Worm (Caenorhabditis elegans) whole organism, L2 larva: ENCODE results near the gene F58E6.4.
A peak's percentile ranks its signal among the peaks of the same experiment; 100 is the strongest.

Experiments
- elt-1 ChIP-seq: fragments of 150-350 bp; optimal IDR thresholded peaks from 2 replicates; lab custom pipeline; 2014; ENCODE audit warnings: missing biosample characterization, missing genetic modification characterization
- fos-1 ChIP-seq: fragments of 150-350 bp; optimal IDR thresholded peaks from 2 replicates; lab custom pipeline; 2014; ENCODE audit warnings: missing biosample characterization, missing genetic modification characterization
- gmeb-1 ChIP-seq: fragments of 150-350 bp; optimal IDR thresholded peaks from 2 replicates; lab custom pipeline; 2014; ENCODE audit warnings: missing biosample characterization, missing genetic modification characterization
- nhr-10 ChIP-seq: sonication (generic microtip); optimal IDR thresholded peaks from 2 replicates; lab custom pipeline; 2017; ENCODE audit warnings: missing biosample characterization, missing genetic modification characterization
- nhr-11 ChIP-seq: fragments of 150-350 bp; optimal IDR thresholded peaks from 2 replicates; lab custom pipeline; 2014; ENCODE audit warnings: missing biosample characterization, missing genetic modification characterization
- nhr-21 ChIP-seq: fragments of 150-350 bp; optimal IDR thresholded peaks from 2 replicates; lab custom pipeline; 2014; ENCODE audit warnings: missing biosample characterization, missing genetic modification characterization
- nhr-23 ChIP-seq: fragments of 150-350 bp; optimal IDR thresholded peaks from 2 replicates; lab custom pipeline; 2014; ENCODE audit warnings: missing biosample characterization, missing genetic modification reagents, missing genetic modification characterization
- nhr-6 ChIP-seq: fragments of 150-350 bp; optimal IDR thresholded peaks from 2 replicates; lab custom pipeline; 2014; ENCODE audit warnings: missing biosample characterization, missing genetic modification characterization
- nhr-77 ChIP-seq: fragments of 150-350 bp; optimal IDR thresholded peaks from 2 replicates; lab custom pipeline; 2014; ENCODE audit warnings: missing biosample characterization, missing genetic modification characterization
- snpc-4 ChIP-seq: fragments of 150-350 bp; optimal IDR thresholded peaks from 2 replicates; lab custom pipeline; 2014; ENCODE audit warnings: missing biosample characterization, missing genetic modification characterization
- unc-55 ChIP-seq: fragments of 150-350 bp; sonication (generic microtip); optimal IDR thresholded peaks from 3 replicates; lab custom pipeline; 2014; ENCODE audit warnings: missing biosample characterization, missing genetic modification reagents, missing genetic modification characterization

F58E6.4 gene

DNA sequence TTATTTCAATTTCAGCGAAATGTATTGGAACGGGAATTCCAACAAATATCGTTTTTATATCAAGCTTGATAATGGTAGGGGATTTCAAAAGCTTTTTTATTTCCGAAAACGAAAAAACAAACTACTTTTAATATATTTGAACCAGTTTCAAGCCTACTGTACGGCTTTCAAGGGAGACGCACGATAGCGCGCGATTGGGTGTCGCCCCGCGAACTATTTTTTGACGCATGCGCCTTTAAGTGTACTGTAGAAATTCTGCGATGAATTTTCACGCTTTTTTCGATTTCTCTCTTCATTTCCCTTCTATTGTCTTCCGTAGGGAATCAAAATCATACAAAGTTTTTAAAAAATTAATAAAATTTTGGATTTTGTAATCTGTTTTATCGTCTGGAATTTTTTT, 46.7 kb downstream of the F58E6.4 start:
- TF ChIP-seq nhr-11 (tag; lab: Kevin White, UChicago) (no peak), nhr-10 (no peak), unc-55 (no peak), nhr-77 (tag; lab: Kevin White, UChicago) (no peak), nhr-21 (tag; lab: Kevin White, UChicago) (no peak), nhr-6 (tag; lab: Kevin White, UChicago) (no peak), nhr-23 (tag; lab: Kevin White, UChicago) (no peak)
- TF ChIP-seq, all 48 proteins: peak for 0

DNA sequence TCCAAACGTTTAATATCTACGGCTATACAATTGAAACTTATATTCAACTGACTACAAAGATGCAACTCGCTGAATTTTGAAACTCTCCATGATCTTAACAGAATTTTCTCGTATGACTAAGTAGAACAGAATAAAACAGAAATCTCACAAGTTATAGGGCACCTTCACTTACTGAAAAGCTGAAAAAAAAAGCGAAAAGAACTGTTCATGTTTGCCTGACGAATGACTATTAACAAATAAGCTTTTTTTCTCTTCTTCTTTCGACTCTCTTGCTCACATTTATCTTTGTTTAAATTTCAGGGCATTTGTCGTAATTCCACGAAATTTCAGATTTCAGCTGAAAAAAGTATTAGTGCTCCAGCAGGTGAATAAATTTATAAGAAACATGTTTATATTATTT, 47.5 kb downstream of the F58E6.4 start, which contains the start of gene xbx-6:
TSS of gene xbx-6 (plus strand) at position 301 of the 400 bp plus-strand sequence.
- TF ChIP-seq elt-1 (no peak), snpc-4 (tag; lab: Kevin White, UChicago) (no peak)

ce11 chrV:9701861-9702260, 48.3 kb downstream of the F58E6.4 start:
- TF ChIP-seq gmeb-1 (no peak), fos-1 (tag; lab: Kevin White, UChicago) (peak; percentile 50)
